Worm (Caenorhabditis elegans): ENCODE results near the gene msra-1.

DNA sequence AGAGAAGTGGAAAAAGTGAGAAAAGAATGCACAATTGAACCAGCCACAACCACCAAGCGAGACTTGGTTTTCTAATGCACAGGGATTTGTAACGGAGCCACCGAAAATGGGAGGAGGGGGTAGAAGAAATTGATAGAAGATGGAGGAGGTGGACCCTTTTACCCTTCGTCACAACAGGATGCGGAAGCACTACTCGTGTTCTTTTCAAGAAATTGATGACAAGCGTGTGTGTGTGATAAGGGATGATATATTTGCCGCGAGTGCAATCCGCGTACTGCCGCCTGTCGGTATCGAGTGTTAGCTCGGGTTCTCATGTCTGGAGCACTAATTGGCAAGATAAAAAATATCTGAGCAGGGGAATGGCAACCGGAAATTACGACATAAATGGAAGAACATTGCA, 39.9 kb downstream of the msra-1 start, which contains the start of gene F21D12.3:
- TF ChIP-seq cog-1 (tag; optimal IDR thresholded peaks at IDR 0.05) (no peak), klf-2 (GFP tag; conservative IDR thresholded peaks at IDR 0.05) (no peak), ref-1 (GFP tag; conservative IDR thresholded peaks at IDR 0.05) (no peak), T22C8.4 (GFP tag; IDR thresholded peaks at IDR 0.05) (no peak), ztf-23 (GFP tag; IDR thresholded peaks at IDR 0.05) (no peak), med-1 (GFP tag; optimal IDR thresholded peaks at IDR 0.05; ENCODE audit: insufficient read depth) (no peak)
